Worm (Caenorhabditis elegans) whole organism, late embryonic: ENCODE data around the gene str-190.
"Not testable (repeated sequence)": the region's sequence is repeated elsewhere in the genome, so short reads cannot be mapped to it uniquely, and the experiment has no call there.

Experiments
- ama-1 ChIP-seq: fragments of 150-350 bp; optimal IDR thresholded peaks from 2 replicates; lab custom pipeline; 2014
- zip-5 ChIP-seq: sonication (generic microtip); optimal IDR thresholded peaks from 2 replicates; lab custom pipeline; 2016; ENCODE audit warnings: missing genetic modification characterization, missing compliant biosample characterization

DNA sequence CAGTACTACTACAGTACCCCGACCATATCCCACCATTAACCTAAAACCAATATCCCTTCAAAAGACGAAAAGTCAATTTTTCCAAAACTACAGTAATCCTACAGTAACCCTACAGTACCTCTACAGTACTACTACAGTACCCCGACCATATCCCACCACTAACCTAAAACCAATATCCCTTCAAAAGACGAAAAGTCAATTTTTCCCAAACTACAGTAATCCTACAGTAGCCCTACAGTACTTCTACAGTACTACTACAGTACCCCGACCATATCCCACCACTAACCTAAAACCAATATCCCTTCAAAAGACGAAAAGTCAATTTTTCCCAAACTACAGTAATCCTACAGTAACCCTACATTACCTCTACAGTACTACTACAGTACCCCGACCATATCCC, 34.8 kb downstream of the str-190 start:
- not testable (repeated sequence) for TF ChIP-seq zip-5 (tag; lab: Kevin White, UChicago); ama-1
